Worm (Caenorhabditis elegans) whole organism, young adult: ENCODE data around the gene T23B5.6.

Source experiments
- F22D6.2 ChIP-seq: sonication (generic microtip); optimal IDR thresholded peaks from 2 replicates; lab custom pipeline; 2016; ENCODE audit warnings: mild to moderate bottlenecking, missing genetic modification characterization, missing compliant biosample characterization
- Y67H2A.10 ChIP-seq: fragments of 200-800 bp; sonication (Bioruptor generic); conservative IDR thresholded peaks from 2 replicates; pipeline ENCODE4 v1.3.6; 2022; ENCODE audit warnings: missing genetic modification reagents, missing genetic modification characterization, missing compliant biosample characterization
- dpl-1 ChIP-seq: fragments of 150-350 bp; optimal IDR thresholded peaks from 2 replicates; lab custom pipeline; 2014; ENCODE audit warnings: missing biosample characterization, missing genetic modification reagents, missing genetic modification characterization
- egl-18 ChIP-seq: fragments of 200-800 bp; sonication (Bioruptor generic); IDR thresholded peaks from 2 replicates; pipeline ENCODE4 v1.3.6; 2022; ENCODE audit warnings: missing genetic modification reagents, missing genetic modification characterization, missing compliant biosample characterization
- hrde-1 ChIP-seq: sonication (generic microtip); optimal IDR thresholded peaks from 2 replicates; lab custom pipeline; 2016; ENCODE audit warnings: missing genetic modification characterization, mild to moderate bottlenecking, missing compliant biosample characterization, moderate library complexity, missing genotype, missing genetic modification reagents, borderline replicate concordance
- sdz-38 ChIP-seq: sonication (generic microtip); optimal IDR thresholded peaks from 2 replicates; lab custom pipeline; 2016; ENCODE audit warnings: missing genotype, missing genetic modification characterization, missing compliant biosample characterization
- snpc-4 ChIP-seq, 5 experiments: fragments of 150-350 bp in 1 of 5; sonication (generic microtip) in 4 of 5; optimal IDR thresholded peaks; 2 replicates each; lab custom pipeline; 2014 to 2018; ENCODE audit warnings: missing genetic modification characterization in 5 of 5, missing biosample characterization in 3 of 5, antibody characterized with exemption in 2 of 5, mild to moderate bottlenecking in 2 of 5, missing compliant biosample characterization in 2 of 5, missing genotype in 2 of 5, moderate library complexity in 2 of 5, missing genetic modification reagents in 1 of 5
- unc-130 ChIP-seq: sonication (generic microtip); optimal IDR thresholded peaks from 2 replicates; lab custom pipeline; 2016; ENCODE audit warnings: missing genetic modification reagents, missing genetic modification characterization, missing compliant biosample characterization
- unc-62 ChIP-seq: fragments of 150-350 bp; optimal IDR thresholded peaks from 2 replicates; lab custom pipeline; 2014; ENCODE audit warnings: missing biosample characterization, missing genetic modification reagents, missing genetic modification characterization

ce11 chrIV:12632430-12632829 is 44.6 kb downstream of the T23B5.6 start:
- TF ChIP-seq dpl-1 (GFP tag; lab: Kevin White, UChicago) (no peak), unc-62 (GFP tag; lab: Kevin White, UChicago) (no peak), sdz-38 (tag; lab: Kevin White, UChicago) (no peak), snpc-4 (GFP tag; optimal IDR thresholded peaks at IDR 0.05; lab: Kevin White, UChicago) (no peak), snpc-4 (tag; optimal IDR thresholded peaks at IDR 0.05; lab: Kevin White, UChicago) (no peak), hrde-1 (tag; lab: Kevin White, UChicago) (no peak), Y67H2A.10 (GFP tag; lab: Robert Waterston, UW) (no peak), unc-130 (GFP tag; lab: Kevin White, UChicago) (no peak), F22D6.2 (tag; lab: Kevin White, UChicago) (no peak), egl-18 (GFP tag; lab: Robert Waterston, UW) (no peak)
